Worm (Caenorhabditis elegans): ENCODE results near the gene Y54G2A.50.

Gene Y54G2A.50

ce11 chrIV:2931228-2931627 is 13.4 kb downstream of the Y54G2A.50 start, which contains the start of gene samt-1:
TSS of gene samt-1 (plus strand) at chrIV:2931403.
- TF ChIP-seq nhr-11 (tag; optimal IDR thresholded peaks at IDR 0.05) (no peak), nhr-12 (tag; optimal IDR thresholded peaks at IDR 0.05) (no peak), C34B4.2 (tag; optimal IDR thresholded peaks at IDR 0.05) (no peak), zip-4 (GFP tag; optimal IDR thresholded peaks at IDR 0.05) (no peak), unc-130 (tag; optimal IDR thresholded peaks at IDR 0.05) (no peak), blmp-1 (tag; optimal IDR thresholded peaks at IDR 0.05) (no peak), C16A3.4 (tag; optimal IDR thresholded peaks at IDR 0.05) (no peak), lin-13 (GFP tag; optimal IDR thresholded peaks at IDR 0.05) (no peak), C04F5.9 (tag; optimal IDR thresholded peaks at IDR 0.05) (no peak), ces-1 (GFP tag; optimal IDR thresholded peaks at IDR 0.05) (no peak), jun-1 (tag; optimal IDR thresholded peaks at IDR 0.05) (no peak), sptf-1 (tag; optimal IDR thresholded peaks at IDR 0.05) (no peak), mab-9 (GFP tag; IDR thresholded peaks at IDR 0.05) (no peak), ets-5 (GFP tag; IDR thresholded peaks at IDR 0.05) (no peak), xbp-1 (tag; optimal IDR thresholded peaks at IDR 0.05) (no peak), fkh-4 (tag; optimal IDR thresholded peaks at IDR 0.05; ENCODE audit: borderline replicate concordance) (no peak), unc-62 (GFP tag; optimal IDR thresholded peaks at IDR 0.05) (no peak), zag-1 (tag; optimal IDR thresholded peaks at IDR 0.05) (no peak), fkh-10 (GFP tag; optimal IDR thresholded peaks at IDR 0.05) (no peak)

ce11 chrIV:2935194-2935593 is 17.4 kb downstream of the Y54G2A.50 start:
- no peak for TF ChIP-seq unc-86 (tag; optimal IDR thresholded peaks at IDR 0.05)
- TF ChIP-seq mef-2 (tag; optimal IDR thresholded peaks at IDR 0.05), result no peak

ce11 chrIV:2959798-2960197 is 42.0 kb downstream of the Y54G2A.50 start, which contains the start of gene ser-6:
TSS of gene ser-6 (plus strand) at chrIV:2960098.
- TF ChIP-seq nhr-76 (tag; optimal IDR thresholded peaks at IDR 0.05), result no peak
- peak; percentile 33 for TF ChIP-seq fkh-10 (GFP tag; optimal IDR thresholded peaks at IDR 0.05)

ce11 chrIV:2960242-2960641 is 42.4 kb downstream of the Y54G2A.50 start:
- TF ChIP-seq lin-13 (GFP tag; optimal IDR thresholded peaks at IDR 0.05) (no peak), ceh-90 (tag; optimal IDR thresholded peaks at IDR 0.05) (no peak), lsy-2 (tag; optimal IDR thresholded peaks at IDR 0.05) (no peak), ztf-4 (tag; optimal IDR thresholded peaks at IDR 0.05) (no peak), dpl-1 (GFP tag; optimal IDR thresholded peaks at IDR 0.05) (no peak), swsn-7 (tag; optimal IDR thresholded peaks at IDR 0.05) (no peak), unc-130 (tag; optimal IDR thresholded peaks at IDR 0.05) (no peak), zag-1 (tag; optimal IDR thresholded peaks at IDR 0.05) (no peak), ceh-82 (tag; optimal IDR thresholded peaks at IDR 0.05) (no peak), ceh-63 (GFP tag; optimal IDR thresholded peaks at IDR 0.05) (no peak), egl-27 (tag; optimal IDR thresholded peaks at IDR 0.05) (no peak), mep-1 (tag; optimal IDR thresholded peaks at IDR 0.05) (no peak), ceh-8 (GFP tag; optimal IDR thresholded peaks at IDR 0.05) (no peak), tlp-1 (tag; optimal IDR thresholded peaks at IDR 0.05) (no peak), elt-2 (tag; optimal IDR thresholded peaks at IDR 0.05) (no peak), unc-30 (tag; optimal IDR thresholded peaks at IDR 0.05) (no peak), skn-1 (tag; optimal IDR thresholded peaks at IDR 0.05) (no peak), mab-9 (GFP tag; IDR thresholded peaks at IDR 0.05) (no peak)

ce11 chrIV:2966884-2967283 is 49.1 kb downstream of the Y54G2A.50 start:
- TF ChIP-seq mdl-1 (tag; optimal IDR thresholded peaks at IDR 0.05), result no peak
- no peak for TF ChIP-seq unc-130 (tag; optimal IDR thresholded peaks at IDR 0.05)
- no peak for TF ChIP-seq aly-2 (tag; optimal IDR thresholded peaks at IDR 0.05)
- TF ChIP-seq elt-2 (tag; optimal IDR thresholded peaks at IDR 0.05), result no peak
- no peak for TF ChIP-seq lin-39 (tag; optimal IDR thresholded peaks at IDR 0.05)
- TF ChIP-seq C04F5.9 (tag; optimal IDR thresholded peaks at IDR 0.05), result no peak
- no peak for TF ChIP-seq dpl-1 (GFP tag; optimal IDR thresholded peaks at IDR 0.05)
- TF ChIP-seq fos-1 (tag; optimal IDR thresholded peaks at IDR 0.05), result no peak
- TF ChIP-seq fkh-10 (GFP tag; optimal IDR thresholded peaks at IDR 0.05), result no peak
- no peak for TF ChIP-seq lin-14 (GFP tag; optimal IDR thresholded peaks at IDR 0.05)
- TF ChIP-seq zip-4 (GFP tag; optimal IDR thresholded peaks at IDR 0.05), result no peak
- TF ChIP-seq ztf-4 (tag; optimal IDR thresholded peaks at IDR 0.05), result no peak
- no peak for TF ChIP-seq nhr-28 (tag; optimal IDR thresholded peaks at IDR 0.05)
- TF ChIP-seq ztf-11 (tag; optimal IDR thresholded peaks at IDR 0.05), result no peak
- TF ChIP-seq sup-37 (GFP tag; optimal IDR thresholded peaks at IDR 0.05), result no peak
- no peak for TF ChIP-seq nhr-12 (tag; optimal IDR thresholded peaks at IDR 0.05)
- no peak for TF ChIP-seq nhr-19 (GFP tag; conservative IDR thresholded peaks at IDR 0.05)
- TF ChIP-seq hpl-2 (GFP tag; optimal IDR thresholded peaks at IDR 0.05), result no peak
- TF ChIP-seq dsc-1 (tag; optimal IDR thresholded peaks at IDR 0.05), result no peak

Data from whole organism, L1 larva.